Worm (Caenorhabditis elegans) whole organism, midembryonic: Measurements from ENCODE around the gene ubh-1.

Source experiments
- T22C8.4 ChIP-seq: fragments of 200-800 bp; sonication (Bioruptor generic); IDR thresholded peaks from 2 replicates; pipeline ENCODE4 v1.3.6; 2022; ENCODE audit warnings: missing genetic modification characterization, missing compliant biosample characterization
- cog-1 ChIP-seq: sonication (generic microtip); optimal IDR thresholded peaks from 2 replicates; lab custom pipeline; 2016; ENCODE audit warnings: missing genetic modification characterization, missing compliant biosample characterization
- flt-1 ChIP-seq: fragments of 200-800 bp; sonication (Bioruptor generic); IDR thresholded peaks from 2 replicates; pipeline ENCODE4 v1.3.6; 2022; ENCODE audit warnings: missing genetic modification characterization, missing compliant biosample characterization
- klf-2 ChIP-seq: fragments of 200-800 bp; sonication (Bioruptor generic); conservative IDR thresholded peaks from 2 replicates; pipeline ENCODE4 v1.3.6; 2022; ENCODE audit warnings: missing genetic modification reagents, missing genetic modification characterization, missing compliant biosample characterization
- med-1 ChIP-seq: sonication (generic microtip); optimal IDR thresholded peaks from 2 replicates; lab custom pipeline; 2017; ENCODE audit warnings: missing genetic modification characterization, mild to moderate bottlenecking, missing compliant biosample characterization, antibody characterized with exemption, missing genetic modification reagents; ENCODE audit not compliant: insufficient read depth
- ref-1 ChIP-seq: fragments of 200-800 bp; sonication (Bioruptor generic); conservative IDR thresholded peaks from 2 replicates; pipeline ENCODE4 v1.3.6; 2022; ENCODE audit warnings: missing genetic modification reagents, missing genetic modification characterization, missing compliant biosample characterization
- tab-1 ChIP-seq: fragments of 200-800 bp; sonication (Bioruptor generic); IDR thresholded peaks from 2 replicates; pipeline ENCODE4 v1.3.6; 2022; ENCODE audit warnings: missing genetic modification characterization, missing compliant biosample characterization
- ztf-23 ChIP-seq: fragments of 200-800 bp; sonication (Bioruptor generic); IDR thresholded peaks from 2 replicates; pipeline ENCODE4 v1.3.6; 2022; ENCODE audit warnings: missing genetic modification reagents, missing genetic modification characterization, missing compliant biosample characterization
- ztf-29 ChIP-seq: fragments of 200-800 bp; sonication (Bioruptor generic); IDR thresholded peaks from 2 replicates; pipeline ENCODE4 v1.3.6; 2022; ENCODE audit warnings: missing genetic modification reagents, missing genetic modification characterization, missing compliant biosample characterization

ubh-1 gene

ce11 chrV:6511121-6511520, at the start of gene ubh-1:
Gene ubh-1, minus strand, starts transcription at chrV:6511409.
- TF ChIP-seq ref-1 (GFP tag; lab: Robert Waterston, UW) (no peak), cog-1 (no peak), med-1 (GFP tag; lab: Kevin White, UChicago) (no peak), klf-2 (no peak), T22C8.4 (GFP tag; lab: Robert Waterston, UW) (no peak), ztf-23 (GFP tag; lab: Robert Waterston, UW) (no peak), ztf-29 (GFP tag; lab: Robert Waterston, UW) (no peak), flt-1 (GFP tag; lab: Robert Waterston, UW) (no peak)

ce11 chrV:6559585-6559984, 48.4 kb upstream of the ubh-1 start:
- no peak for TF ChIP-seq ztf-23 (GFP tag; lab: Robert Waterston, UW)
- no peak for TF ChIP-seq med-1 (GFP tag; lab: Kevin White, UChicago)
- TF ChIP-seq T22C8.4 (GFP tag; lab: Robert Waterston, UW) = no peak
- TF ChIP-seq ztf-29 (GFP tag; lab: Robert Waterston, UW) = 0 out of 2 replicates have a peak, but pooled peaks have one; percentile 12

- no peak for TF ChIP-seq tab-1 (GFP tag; lab: Robert Waterston, UW)
- no peak for TF ChIP-seq ztf-29 (GFP tag; lab: Robert Waterston, UW)
- no peak for TF ChIP-seq cog-1
- TF ChIP-seq klf-2 = no peak
- TF ChIP-seq ztf-23 (GFP tag; lab: Robert Waterston, UW) = no peak
- TF ChIP-seq ref-1 (GFP tag; lab: Robert Waterston, UW) = no peak
- no peak for TF ChIP-seq med-1 (GFP tag; lab: Kevin White, UChicago)
Observed at ce11 chrV:6559105-6559504, 47.9 kb upstream of the ubh-1 start, which contains the start of gene spp-26. Gene spp-26, minus strand, starts transcription at chrV:6559205.

ce11 chrV:6558103-6558502, 46.9 kb upstream of the ubh-1 start, which contains the start of gene spp-20:
Gene spp-20, minus strand, starts transcription at chrV:6558203.
- no peak for TF ChIP-seq tab-1 (GFP tag; lab: Robert Waterston, UW)
- no peak for TF ChIP-seq med-1 (GFP tag; lab: Kevin White, UChicago)
- no peak for TF ChIP-seq ref-1 (GFP tag; lab: Robert Waterston, UW)
- no peak for TF ChIP-seq klf-2
- TF ChIP-seq ztf-23 (GFP tag; lab: Robert Waterston, UW) = no peak
- no peak for TF ChIP-seq cog-1
- TF ChIP-seq flt-1 (GFP tag; lab: Robert Waterston, UW) = no peak
- no peak for TF ChIP-seq T22C8.4 (GFP tag; lab: Robert Waterston, UW)
- no peak for TF ChIP-seq ztf-29 (GFP tag; lab: Robert Waterston, UW)

- TF ChIP-seq klf-2 = no peak
- TF ChIP-seq med-1 (GFP tag; lab: Kevin White, UChicago) = no peak
- no peak for TF ChIP-seq flt-1 (GFP tag; lab: Robert Waterston, UW)
- TF ChIP-seq T22C8.4 (GFP tag; lab: Robert Waterston, UW) = no peak
- TF ChIP-seq ztf-23 (GFP tag; lab: Robert Waterston, UW) = no peak
- no peak for TF ChIP-seq tab-1 (GFP tag; lab: Robert Waterston, UW)
- TF ChIP-seq ref-1 (GFP tag; lab: Robert Waterston, UW) = no peak
- TF ChIP-seq cog-1 = no peak
- TF ChIP-seq ztf-29 (GFP tag; lab: Robert Waterston, UW) = no peak
Observed at ce11 chrV:6557035-6557434, 45.8 kb upstream of the ubh-1 start, which contains the start of gene spp-27. Gene spp-27, minus strand, starts transcription at chrV:6557135.

ce11 chrV:6554308-6554707, 43.1 kb upstream of the ubh-1 start, which contains the start of gene K04A8.19:
Gene K04A8.19, minus strand, starts transcription at chrV:6554408.
- TF ChIP-seq tab-1 (GFP tag; lab: Robert Waterston, UW) (no peak), klf-2 (no peak), ztf-23 (GFP tag; lab: Robert Waterston, UW) (no peak), cog-1 (no peak), ref-1 (GFP tag; lab: Robert Waterston, UW) (no peak), med-1 (GFP tag; lab: Kevin White, UChicago) (no peak), T22C8.4 (GFP tag; lab: Robert Waterston, UW) (no peak), ztf-29 (GFP tag; lab: Robert Waterston, UW) (no peak)

- TF ChIP-seq med-1 (GFP tag; lab: Kevin White, UChicago) = no peak
- TF ChIP-seq ztf-29 (GFP tag; lab: Robert Waterston, UW) = no peak
- peak; percentile 51; the same call in 1 of the 2 replicates for TF ChIP-seq ref-1 (GFP tag; lab: Robert Waterston, UW)
- no peak; the same call in 1 of the 2 replicates for TF ChIP-seq T22C8.4 (GFP tag; lab: Robert Waterston, UW)
- 0 out of 2 replicates have a peak, but pooled peaks have one; percentile 57 for TF ChIP-seq tab-1 (GFP tag; lab: Robert Waterston, UW)
- no peak for TF ChIP-seq cog-1
- no peak for TF ChIP-seq klf-2
- TF ChIP-seq flt-1 (GFP tag; lab: Robert Waterston, UW) = peak; percentile 60; the same call in 1 of the 2 replicates
- no peak for TF ChIP-seq ztf-23 (GFP tag; lab: Robert Waterston, UW)
Observed at ce11 chrV:6551707-6552390, 40.6 kb upstream of the ubh-1 start, which contains the start of gene twk-10. Gene twk-10, plus strand, starts transcription at chrV:6552340.

- TF ChIP-seq klf-2 = no peak
- TF ChIP-seq med-1 (GFP tag; lab: Kevin White, UChicago) = no peak
- TF ChIP-seq flt-1 (GFP tag; lab: Robert Waterston, UW) = no peak
- no peak for TF ChIP-seq cog-1
- no peak for TF ChIP-seq ztf-23 (GFP tag; lab: Robert Waterston, UW)
Observed at ce11 chrV:6549871-6550270, 38.7 kb upstream of the ubh-1 start, which contains the start of gene lipl-4. Gene lipl-4, plus strand, starts transcription at chrV:6550171.

- TF ChIP-seq cog-1 (no peak), ref-1 (GFP tag; lab: Robert Waterston, UW) (no peak), tab-1 (GFP tag; lab: Robert Waterston, UW) (no peak), med-1 (GFP tag; lab: Kevin White, UChicago) (no peak), klf-2 (no peak), ztf-23 (GFP tag; lab: Robert Waterston, UW) (no peak), ztf-29 (GFP tag; lab: Robert Waterston, UW) (no peak), flt-1 (GFP tag; lab: Robert Waterston, UW) (no peak), T22C8.4 (GFP tag; lab: Robert Waterston, UW) (no peak)
Observed at ce11 chrV:6549148-6549547, 37.9 kb upstream of the ubh-1 start, which contains the start of gene K04A8.20. Gene K04A8.20, plus strand, starts transcription at chrV:6549448.
